Worm (Caenorhabditis elegans): ENCODE data around the gene mrp-7.

ce11 chrV:19667716-19668115 is 6.9 kb upstream of the mrp-7 start:
- no peak for TF ChIP-seq W03F9.2 (tag; optimal IDR thresholded peaks at IDR 0.05)
- TF ChIP-seq him-1 (tag; optimal IDR thresholded peaks at IDR 0.05): no peak
- no peak for TF ChIP-seq dao-5 (tag; optimal IDR thresholded peaks at IDR 0.05)
